Worm (Caenorhabditis elegans) whole organism, late embryonic: Measurements from ENCODE around the gene Y38E10A.1.

Experiments used
- ahr-1 ChIP-seq: sonication (generic microtip); optimal IDR thresholded peaks from 2 replicates; lab custom pipeline; 2016; ENCODE audit warnings: missing genetic modification characterization, missing compliant biosample characterization
- ama-1 ChIP-seq: fragments of 150-350 bp; optimal IDR thresholded peaks from 2 replicates; lab custom pipeline; 2014
- ceh-14 ChIP-seq: sonication (generic microtip); optimal IDR thresholded peaks from 2 replicates; lab custom pipeline; 2016; ENCODE audit warnings: missing genotype, missing genetic modification characterization, missing compliant biosample characterization
- ceh-30 ChIP-seq: fragments of 150-350 bp; optimal IDR thresholded peaks from 2 replicates; lab custom pipeline; 2014; ENCODE audit warnings: missing biosample characterization, missing genetic modification characterization
- ceh-31 ChIP-seq: sonication (generic microtip); optimal IDR thresholded peaks from 2 replicates; lab custom pipeline; 2016; ENCODE audit warnings: missing genetic modification characterization, missing compliant biosample characterization
- ceh-48 ChIP-seq: sonication (generic microtip); optimal IDR thresholded peaks from 2 replicates; lab custom pipeline; 2016; ENCODE audit warnings: missing genetic modification characterization, inconsistent platforms, missing compliant biosample characterization
- ceh-6 ChIP-seq: fragments of 200-800 bp; sonication (Bioruptor generic); optimal IDR thresholded peaks from 2 replicates; lab custom pipeline; 2018; ENCODE audit warnings: mild to moderate bottlenecking, missing genetic modification characterization, missing compliant biosample characterization
- ceh-9 ChIP-seq: sonication (generic microtip); optimal IDR thresholded peaks from 2 replicates; lab custom pipeline; 2016; ENCODE audit warnings: mild to moderate bottlenecking, missing genetic modification characterization, inconsistent platforms, missing compliant biosample characterization
- hlh-30 ChIP-seq: sonication (generic microtip); optimal IDR thresholded peaks from 2 replicates; lab custom pipeline; 2017; ENCODE audit warnings: antibody characterized with exemption, missing genetic modification characterization, missing compliant biosample characterization; ENCODE audit not compliant: insufficient read depth
- pha-4 ChIP-seq: fragments of 150-350 bp; optimal IDR thresholded peaks from 2 replicates; lab custom pipeline; 2018; ENCODE audit warnings: missing biosample characterization, missing genetic modification reagents, missing genetic modification characterization

DNA sequence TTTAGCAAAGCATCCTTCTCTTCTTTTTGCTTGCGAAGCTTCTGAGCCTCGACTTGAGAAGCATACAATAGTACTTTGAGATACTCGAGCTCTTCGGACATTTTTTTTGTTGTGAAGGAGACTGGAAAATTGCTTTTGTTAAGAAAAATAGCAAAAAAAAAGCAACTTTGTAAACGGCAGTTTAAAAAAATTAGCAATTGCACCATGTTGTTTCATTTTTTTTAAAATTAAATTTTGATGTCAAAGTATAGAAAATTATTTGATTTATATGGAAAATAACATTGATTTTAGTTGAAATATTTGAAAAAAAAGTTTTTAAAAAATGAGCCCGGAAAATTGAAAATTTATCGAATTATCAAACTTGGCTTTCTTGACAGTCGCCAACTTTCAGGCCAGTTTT is 4.2 kb upstream of the Y38E10A.1 start, which contains the start of gene Y38E10A.3:
- TF ChIP-seq ceh-9 (tag; lab: Kevin White, UChicago) (no peak), hlh-30 (tag; lab: Kevin White, UChicago) (no peak), ceh-48 (tag; lab: Kevin White, UChicago) (no peak), ceh-14 (tag; lab: Kevin White, UChicago) (no peak), ceh-31 (tag; lab: Kevin White, UChicago) (no peak), ceh-30 (no peak), pha-4 (tag; lab: Kevin White, UChicago) (no peak), ahr-1 (no peak), ceh-6 (GFP tag; lab: Kevin White, UChicago) (no peak), ama-1 (lab: Kevin White, UChicago) (no peak)
